Worm (Caenorhabditis elegans) whole organism, L4 larva: ENCODE measurements around the gene pud-1.2.
"Not testable (repeated sequence)": the region's sequence is repeated elsewhere in the genome, so short reads cannot be mapped to it uniquely, and the experiment has no call there.

Source experiments
- D1046.2 ChIP-seq: fragments of 200-800 bp; sonication (Bioruptor generic); IDR thresholded peaks from 2 replicates; pipeline ENCODE4 v1.3.6; 2022; ENCODE audit warnings: missing genetic modification characterization, missing compliant biosample characterization
- F26F4.8 ChIP-seq: fragments of 200-800 bp; sonication (Bioruptor generic); conservative IDR thresholded peaks from 2 replicates; pipeline ENCODE4 v1.3.6; 2022; ENCODE audit warnings: missing genetic modification characterization, missing compliant biosample characterization
- Y105C5A.15 ChIP-seq: fragments of 200-800 bp; sonication (Bioruptor generic); IDR thresholded peaks from 2 replicates; pipeline ENCODE4 v1.3.6; 2022; ENCODE audit warnings: missing genetic modification characterization, missing compliant biosample characterization
- Y48G9A.11 ChIP-seq: fragments of 200-800 bp; sonication (Bioruptor generic); IDR thresholded peaks from 2 replicates; pipeline ENCODE4 v1.3.6; 2022; ENCODE audit warnings: missing genetic modification reagents, missing genetic modification characterization, missing compliant biosample characterization
- ZK337.2 ChIP-seq: fragments of 200-800 bp; sonication (Bioruptor generic); IDR thresholded peaks from 2 replicates; pipeline ENCODE4 v1.3.6; 2022; ENCODE audit warnings: missing genetic modification reagents, missing genetic modification characterization, missing compliant biosample characterization
- aha-1 ChIP-seq: fragments of 150-350 bp; peaks from one replicate; lab custom pipeline; 2014; ENCODE audit warnings: missing biosample characterization, missing genetic modification characterization
- ama-1 ChIP-seq: fragments of 150-350 bp; optimal IDR thresholded peaks from 2 replicates; lab custom pipeline; 2014; ENCODE audit warnings: inconsistent platforms, mixed read lengths
- arid-1 ChIP-seq: fragments of 200-800 bp; sonication (Bioruptor generic); conservative IDR thresholded peaks from 2 replicates; pipeline ENCODE4 v1.3.6; 2022; ENCODE audit warnings: missing genetic modification reagents, missing genetic modification characterization, missing compliant biosample characterization
- ceh-44 ChIP-seq: fragments of 200-800 bp; sonication (Bioruptor generic); IDR thresholded peaks from 2 replicates; pipeline ENCODE4 v1.3.6; 2022; ENCODE audit warnings: missing genetic modification reagents, missing genetic modification characterization, missing compliant biosample characterization
- ctbp-1 ChIP-seq: fragments of 200-800 bp; sonication (Bioruptor generic); IDR thresholded peaks from 2 replicates; pipeline ENCODE4 v1.3.6; 2022; ENCODE audit warnings: missing genetic modification reagents, missing genetic modification characterization, missing compliant biosample characterization
- daf-16 ChIP-seq, 3 experiments: sonication (generic microtip); optimal IDR thresholded peaks; 2 replicates each; lab custom pipeline; 2016 to 2017; ENCODE audit warnings: missing genetic modification characterization in 3 of 3, missing genetic modification reagents in 3 of 3, mild to moderate bottlenecking in 2 of 3, missing compliant biosample characterization in 2 of 3, missing biosample characterization in 1 of 3, moderate library complexity in 1 of 3
- daf-19 ChIP-seq: fragments of 200-800 bp; sonication (Bioruptor generic); conservative IDR thresholded peaks from 2 replicates; pipeline ENCODE4 v1.3.6; 2022; ENCODE audit warnings: missing genetic modification characterization, missing compliant biosample characterization
- daf-8 ChIP-seq: fragments of 200-800 bp; sonication (Bioruptor generic); IDR thresholded peaks from 2 replicates; pipeline ENCODE4 v1.3.6; 2022; ENCODE audit warnings: missing genetic modification characterization, missing compliant biosample characterization
- dmd-6 ChIP-seq: fragments of 200-800 bp; sonication (Bioruptor generic); IDR thresholded peaks from 2 replicates; pipeline ENCODE4 v1.3.6; 2022; ENCODE audit warnings: missing genetic modification reagents, missing genetic modification characterization, missing compliant biosample characterization
- dmd-8 ChIP-seq: fragments of 200-800 bp; sonication (Bioruptor generic); IDR thresholded peaks from 2 replicates; pipeline ENCODE4 v1.3.6; 2022; ENCODE audit warnings: missing genetic modification characterization, missing compliant biosample characterization
- dve-1 ChIP-seq: sonication (generic microtip); optimal IDR thresholded peaks from 2 replicates; lab custom pipeline; 2017; ENCODE audit warnings: antibody characterized with exemption, mild to moderate bottlenecking, missing genetic modification characterization, missing compliant biosample characterization; ENCODE audit not compliant: insufficient read depth
- egl-43 ChIP-seq: fragments of 200-800 bp; sonication (Bioruptor generic); IDR thresholded peaks from 2 replicates; pipeline ENCODE4 v1.3.6; 2022; ENCODE audit warnings: missing genetic modification reagents, missing genetic modification characterization, missing compliant biosample characterization
- hlh-11 ChIP-seq: fragments of 200-800 bp; sonication (Bioruptor generic); optimal IDR thresholded peaks from 2 replicates; lab custom pipeline; 2018; ENCODE audit warnings: mild to moderate bottlenecking, missing genetic modification characterization, missing compliant biosample characterization
- hlh-30 ChIP-seq: sonication (generic microtip); optimal IDR thresholded peaks from 2 replicates; lab custom pipeline; 2017; ENCODE audit warnings: antibody characterized with exemption, mild to moderate bottlenecking, missing genetic modification characterization, missing compliant biosample characterization; ENCODE audit not compliant: insufficient read depth
- lin-38 ChIP-seq: fragments of 200-800 bp; sonication (Bioruptor generic); IDR thresholded peaks from 2 replicates; pipeline ENCODE4 v1.3.6; 2022; ENCODE audit warnings: missing genetic modification reagents, missing genetic modification characterization, missing compliant biosample characterization
- mdl-1 ChIP-seq, 2 experiments: fragments of 150-350 bp in 1 of 2; sonication (generic microtip) in 1 of 2; optimal IDR thresholded peaks; 2 replicates each; lab custom pipeline; 2014 to 2017; ENCODE audit warnings: missing biosample characterization in 2 of 2, missing genetic modification characterization in 2 of 2
- mdt-29 ChIP-seq: fragments of 200-800 bp; sonication (Bioruptor generic); IDR thresholded peaks from 2 replicates; pipeline ENCODE4 v1.3.6; 2022; ENCODE audit warnings: missing genetic modification reagents, missing genetic modification characterization, missing compliant biosample characterization
- mxl-2 ChIP-seq: fragments of 200-800 bp; sonication (Bioruptor generic); conservative IDR thresholded peaks from 2 replicates; pipeline ENCODE4 v1.3.6; 2022; ENCODE audit warnings: missing genetic modification reagents, missing genetic modification characterization, missing compliant biosample characterization
- nhr-10 ChIP-seq: fragments of 150-350 bp; optimal IDR thresholded peaks from 2 replicates; lab custom pipeline; 2014; ENCODE audit warnings: missing biosample characterization, missing genetic modification characterization
- nhr-111 ChIP-seq: fragments of 200-800 bp; sonication (Bioruptor generic); optimal IDR thresholded peaks from 2 replicates; lab custom pipeline; 2018; ENCODE audit warnings: mild to moderate bottlenecking, missing genetic modification characterization, missing compliant biosample characterization
- nhr-237 ChIP-seq: sonication (generic microtip); optimal IDR thresholded peaks from 2 replicates; lab custom pipeline; 2017; ENCODE audit warnings: missing biosample characterization, missing genetic modification characterization
- nhr-25 ChIP-seq: sonication (generic microtip); optimal IDR thresholded peaks from 2 replicates; lab custom pipeline; 2017; ENCODE audit warnings: missing genetic modification characterization, mild to moderate bottlenecking, missing compliant biosample characterization, antibody characterized with exemption, moderate library complexity, borderline replicate concordance; ENCODE audit not compliant: insufficient read depth
- nhr-41 ChIP-seq: fragments of 200-800 bp; sonication (Bioruptor generic); IDR thresholded peaks from 2 replicates; pipeline ENCODE4 v1.3.6; 2022; ENCODE audit warnings: missing genetic modification reagents, missing genetic modification characterization, missing compliant biosample characterization
- nhr-42 ChIP-seq: fragments of 200-800 bp; sonication (Bioruptor generic); IDR thresholded peaks from 2 replicates; pipeline ENCODE4 v1.3.6; 2022; ENCODE audit warnings: missing genetic modification characterization, missing compliant biosample characterization
- nhr-77 ChIP-seq: fragments of 150-350 bp; optimal IDR thresholded peaks from 2 replicates; lab custom pipeline; 2014; ENCODE audit warnings: missing biosample characterization, missing genetic modification characterization
- php-3 ChIP-seq: fragments of 200-800 bp; sonication (Bioruptor generic); IDR thresholded peaks from 2 replicates; pipeline ENCODE4 v1.3.6; 2022; ENCODE audit warnings: missing genetic modification reagents, missing genetic modification characterization, missing compliant biosample characterization
- pqm-1 ChIP-seq: sonication (generic microtip); optimal IDR thresholded peaks from 2 replicates; lab custom pipeline; 2017; ENCODE audit warnings: missing biosample characterization, missing genetic modification characterization
- set-16 ChIP-seq: fragments of 200-800 bp; sonication (Bioruptor generic); IDR thresholded peaks from 2 replicates; pipeline ENCODE4 v1.3.6; 2022; ENCODE audit warnings: missing genetic modification reagents, missing genetic modification characterization, missing compliant biosample characterization
- skn-1 ChIP-seq: fragments of 150-350 bp; optimal IDR thresholded peaks from 2 replicates; lab custom pipeline; 2014; ENCODE audit warnings: missing biosample characterization, missing genetic modification characterization
- spr-1 ChIP-seq: sonication (generic microtip); optimal IDR thresholded peaks from 2 replicates; lab custom pipeline; 2016; ENCODE audit warnings: mild to moderate bottlenecking, missing genetic modification characterization, missing compliant biosample characterization
- spr-3 ChIP-seq: fragments of 200-800 bp; sonication (Bioruptor generic); optimal IDR thresholded peaks from 2 replicates; lab custom pipeline; 2018; ENCODE audit warnings: mild to moderate bottlenecking, missing genetic modification characterization, missing compliant biosample characterization
- tag-97 ChIP-seq: fragments of 200-800 bp; sonication (Bioruptor generic); IDR thresholded peaks from 2 replicates; pipeline ENCODE4 v1.3.6; 2022; ENCODE audit warnings: missing genetic modification characterization, missing compliant biosample characterization
- unc-39 ChIP-seq: sonication (generic microtip); optimal IDR thresholded peaks from 2 replicates; lab custom pipeline; 2017; ENCODE audit warnings: missing biosample characterization, missing genetic modification characterization
- unc-62 ChIP-seq, 3 experiments: fragments of 150-350 bp in 1 of 3; sonication (generic microtip); optimal IDR thresholded peaks in 2 of 3; peaks in 1 of 3; 1 replicate in 1 of 3; 2 replicates in 2 of 3; lab custom pipeline; 2014 to 2017; ENCODE audit warnings: missing biosample characterization in 3 of 3, missing genetic modification characterization in 3 of 3, missing genetic modification reagents in 3 of 3, missing genotype in 1 of 3
- vab-7 ChIP-seq: fragments of 200-800 bp; sonication (Bioruptor generic); IDR thresholded peaks from 2 replicates; pipeline ENCODE4 v1.3.6; 2022; ENCODE audit warnings: missing genetic modification reagents, missing genetic modification characterization, missing compliant biosample characterization
- zag-1 ChIP-seq: fragments of 150-350 bp; optimal IDR thresholded peaks from 2 replicates; lab custom pipeline; 2014; ENCODE audit warnings: missing biosample characterization, missing genetic modification characterization
- ztf-11 ChIP-seq: fragments of 150-350 bp; optimal IDR thresholded peaks from 2 replicates; lab custom pipeline; 2014; ENCODE audit warnings: missing biosample characterization, missing genetic modification characterization

The pud-1.2 gene

DNA sequence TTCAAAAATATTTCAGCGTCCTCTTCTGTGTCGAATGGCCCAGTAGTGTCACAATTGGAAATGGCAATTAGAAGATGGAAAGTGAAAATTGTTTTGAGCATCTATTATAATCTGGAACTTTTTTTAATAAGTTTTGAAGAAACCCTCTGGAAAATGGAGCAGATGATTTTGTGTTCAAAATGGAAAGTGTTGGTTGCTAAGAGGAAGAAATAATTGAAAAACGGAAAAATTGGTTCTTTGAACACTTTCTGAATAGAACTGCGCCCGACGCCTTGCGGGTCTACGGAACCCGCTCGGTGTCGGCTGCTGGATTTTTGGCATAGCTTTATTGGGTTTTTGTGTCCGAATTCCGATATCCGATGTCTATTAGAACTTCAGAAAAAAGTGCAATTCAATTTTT lies 13.8 kb upstream of the pud-1.2 start, which contains the start of gene irld-28:
Gene irld-28, minus strand, starts transcription at position 101 of the 400 bp plus-strand sequence.
- peak; percentile 3 for TF ChIP-seq aha-1
- no peak for TF ChIP-seq F26F4.8 (GFP tag; lab: Robert Waterston, UW)
- TF ChIP-seq unc-62 (GFP tag; optimal IDR thresholded peaks at IDR 0.05 in 1 of 2; lab: Kevin White, UChicago): no peak
- TF ChIP-seq unc-62 (tag; optimal IDR thresholded peaks at IDR 0.05; lab: Kevin White, UChicago): no peak
- no peak for TF ChIP-seq mdt-29 (GFP tag; lab: Robert Waterston, UW)

DNA sequence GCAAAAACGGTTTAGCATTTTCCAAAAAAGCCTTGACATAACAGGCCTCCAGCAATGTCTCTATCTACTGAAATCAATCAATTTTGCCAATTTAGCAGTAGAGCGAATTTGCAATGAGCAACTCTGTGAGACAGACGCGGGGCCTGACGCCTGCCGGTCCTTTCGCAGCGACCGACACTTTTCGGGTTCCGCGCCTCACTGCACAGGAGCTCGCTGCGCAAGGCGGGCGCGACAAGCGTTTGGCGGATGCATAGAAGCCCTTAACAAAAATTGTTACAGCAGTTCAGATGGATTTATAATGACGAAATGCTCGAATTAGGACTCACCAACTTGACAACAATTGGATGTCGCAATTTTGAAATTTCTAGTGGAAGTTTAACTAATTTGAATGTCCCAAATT lies 10.5 kb upstream of the pud-1.2 start:
- TF ChIP-seq Y105C5A.15 (0 out of 2 replicates have a peak, but pooled peaks have one; percentile 16), egl-43 (peak; percentile 69), D1046.2 (GFP tag; lab: Robert Waterston, UW) (0 out of 2 replicates have a peak, but pooled peaks have one; percentile 10), set-16 (peak; percentile 89)

DNA sequence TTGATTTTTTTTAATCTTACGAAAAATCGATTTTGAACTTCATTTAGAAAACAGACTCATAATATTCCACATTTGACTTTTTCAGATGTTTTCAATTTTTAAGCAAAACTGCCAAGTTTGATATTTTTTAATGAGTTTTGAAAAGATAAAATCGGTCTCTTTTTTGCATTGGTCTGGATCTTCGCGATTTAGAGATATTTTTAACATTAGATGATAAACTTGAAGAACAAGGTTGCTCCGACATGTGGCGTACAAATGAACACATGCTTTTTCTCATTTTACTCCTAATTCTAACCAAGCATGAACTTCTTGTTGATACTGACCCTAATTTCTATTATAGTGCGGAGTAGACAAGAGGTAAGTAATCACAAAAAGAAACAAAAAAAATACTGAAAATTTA lies 9.2 kb upstream of the pud-1.2 start, which contains the start of gene irld-32:
Gene irld-32, plus strand, starts transcription at position 301 of the 400 bp plus-strand sequence.
- not testable (repeated sequence) for TF ChIP-seq zag-1; vab-7 (GFP tag; lab: Robert Waterston, UW); nhr-111 (GFP tag; lab: Kevin White, UChicago)

DNA sequence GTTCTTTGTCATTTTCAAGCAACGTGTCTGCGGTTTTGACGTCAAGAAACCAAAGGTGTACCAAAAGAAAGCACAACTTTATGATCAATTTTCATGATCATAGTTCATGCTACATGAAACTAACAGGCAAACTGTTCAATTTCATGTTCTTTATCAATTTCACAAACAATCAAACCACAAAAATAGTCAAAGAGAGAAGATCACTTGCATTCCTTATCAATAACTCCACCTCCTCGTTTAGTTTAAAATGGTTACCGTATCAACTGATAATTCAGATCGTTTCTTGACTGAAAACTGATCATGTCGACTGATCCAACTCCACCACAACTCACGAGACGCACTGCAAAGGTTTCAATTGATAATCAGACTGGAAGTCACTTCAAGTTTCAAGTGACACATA lies 7.8 kb upstream of the pud-1.2 start, which contains the start of gene pud-1.1:
Gene pud-1.1, plus strand, starts transcription at position 301 of the 400 bp plus-strand sequence.
- not testable (repeated sequence) for TF ChIP-seq mxl-2 (GFP tag; lab: Robert Waterston, UW); arid-1 (GFP tag; lab: Robert Waterston, UW); ama-1 (lab: Kevin White, UChicago)

DNA sequence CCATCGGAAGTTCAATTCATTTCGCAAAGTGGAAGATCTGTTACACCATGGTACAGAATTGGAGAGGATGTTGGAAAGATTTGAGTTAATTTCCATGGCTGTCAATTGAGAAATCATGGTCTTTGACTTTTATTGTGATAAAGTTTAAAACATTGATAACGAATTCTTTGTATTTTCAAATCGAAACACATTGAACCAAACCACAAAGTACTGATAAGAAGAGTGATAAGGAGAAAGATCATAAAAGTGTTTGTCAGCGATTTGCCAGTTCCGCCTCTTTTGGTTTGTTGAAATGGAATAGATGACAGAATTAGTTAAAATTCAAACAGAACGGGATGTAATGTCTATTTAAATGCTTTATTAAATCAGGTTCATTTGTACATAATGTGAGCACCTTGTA lies 4.8 kb upstream of the pud-1.2 start:
- TF ChIP-seq nhr-42 (GFP tag; lab: Robert Waterston, UW) (no peak), mdl-1 (tag; optimal IDR thresholded peaks at IDR 0.05; lab: Kevin White, UChicago) (no peak), daf-8 (no peak), dmd-8 (no peak), nhr-77 (tag; lab: Kevin White, UChicago) (peak; percentile 88), pqm-1 (tag; lab: Kevin White, UChicago) (peak; percentile 56), set-16 (no peak), nhr-111 (GFP tag; lab: Kevin White, UChicago) (no peak), spr-3 (GFP tag; lab: Kevin White, UChicago) (no peak), hlh-11 (peak; percentile 66), ceh-44 (GFP tag; lab: Robert Waterston, UW) (no peak), ZK337.2 (GFP tag; lab: Robert Waterston, UW) (no peak), spr-1 (tag; lab: Kevin White, UChicago) (no peak), nhr-41 (GFP tag; lab: Robert Waterston, UW) (no peak), php-3 (GFP tag; lab: Robert Waterston, UW) (peak; percentile 88), unc-39 (tag; lab: Kevin White, UChicago) (no peak), dve-1 (tag; lab: Kevin White, UChicago) (peak; percentile 92), skn-1 (tag; lab: Kevin White, UChicago) (no peak), hlh-30 (no peak), nhr-10 (tag; lab: Kevin White, UChicago) (peak; percentile 10), mdt-29 (GFP tag; lab: Robert Waterston, UW) (no peak), lin-38 (GFP tag; lab: Robert Waterston, UW) (no peak), nhr-25 (tag; lab: Kevin White, UChicago) (no peak), daf-19 (no peak), unc-62 (GFP tag; optimal IDR thresholded peaks at IDR 0.05 in 1 of 2; lab: Kevin White, UChicago) (no peak), unc-62 (tag; optimal IDR thresholded peaks at IDR 0.05; lab: Kevin White, UChicago) (no peak), nhr-237 (tag; lab: Kevin White, UChicago) (no peak), daf-16 (GFP tag; optimal IDR thresholded peaks at IDR 0.05; lab: Kevin White, UChicago) (no peak), daf-16 (tag; optimal IDR thresholded peaks at IDR 0.05; lab: Kevin White, UChicago) (peak; percentile 88), dmd-6 (GFP tag; lab: Robert Waterston, UW) (peak; percentile 95), tag-97 (GFP tag; lab: Robert Waterston, UW) (no peak), ztf-11 (tag; lab: Kevin White, UChicago) (no peak), ctbp-1 (no peak), Y48G9A.11 (GFP tag; lab: Robert Waterston, UW) (no peak)
